Fruit fly (Drosophila melanogaster): ENCODE data around the gene CG31041.

DNA sequence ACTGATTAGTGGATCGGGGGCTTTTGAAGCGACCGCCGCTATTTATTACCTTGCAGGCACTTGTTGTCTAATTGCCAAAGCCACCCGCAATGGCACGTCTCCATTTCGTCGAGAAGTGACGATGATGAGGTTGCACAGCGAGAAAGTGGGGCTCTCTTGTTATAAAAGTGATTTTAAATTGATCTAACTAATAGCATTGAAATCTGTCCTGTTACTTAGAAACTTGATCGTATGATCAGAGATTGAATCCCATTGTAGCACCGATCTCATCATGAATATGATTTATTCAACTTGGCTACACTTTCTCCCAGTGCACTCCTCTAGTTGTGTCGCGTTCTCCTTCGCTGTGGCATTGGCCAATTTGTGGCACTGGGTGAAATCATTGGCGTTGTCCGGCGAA lies 6.4 kb downstream of the CG31041 start:
- TF ChIP-seq CG9948 (tag; optimal IDR thresholded peaks at IDR 0.05) (no peak), Pif1B (GFP tag; optimal IDR thresholded peaks at IDR 0.05) (no peak), EcR (GFP tag; optimal IDR thresholded peaks at IDR 0.05) (no peak), gl (tag; optimal IDR thresholded peaks at IDR 0.05) (no peak), fd96Ca (GFP tag; IDR thresholded peaks at IDR 0.05) (0 out of 3 replicates have a peak, but pooled peaks have one; percentile 44), CG32121 (GFP tag; IDR thresholded peaks at IDR 0.05) (no peak), CG4496 (GFP tag; IDR thresholded peaks at IDR 0.05) (0 out of 3 replicates have a peak, but pooled peaks have one; percentile 15), CG8301 (tag; optimal IDR thresholded peaks at IDR 0.05) (no peak), Pif1A (GFP tag; optimal IDR thresholded peaks at IDR 0.05) (no peak)
